Fruit fly (Drosophila melanogaster): Measurements from ENCODE around the gene Sec16.

DNA sequence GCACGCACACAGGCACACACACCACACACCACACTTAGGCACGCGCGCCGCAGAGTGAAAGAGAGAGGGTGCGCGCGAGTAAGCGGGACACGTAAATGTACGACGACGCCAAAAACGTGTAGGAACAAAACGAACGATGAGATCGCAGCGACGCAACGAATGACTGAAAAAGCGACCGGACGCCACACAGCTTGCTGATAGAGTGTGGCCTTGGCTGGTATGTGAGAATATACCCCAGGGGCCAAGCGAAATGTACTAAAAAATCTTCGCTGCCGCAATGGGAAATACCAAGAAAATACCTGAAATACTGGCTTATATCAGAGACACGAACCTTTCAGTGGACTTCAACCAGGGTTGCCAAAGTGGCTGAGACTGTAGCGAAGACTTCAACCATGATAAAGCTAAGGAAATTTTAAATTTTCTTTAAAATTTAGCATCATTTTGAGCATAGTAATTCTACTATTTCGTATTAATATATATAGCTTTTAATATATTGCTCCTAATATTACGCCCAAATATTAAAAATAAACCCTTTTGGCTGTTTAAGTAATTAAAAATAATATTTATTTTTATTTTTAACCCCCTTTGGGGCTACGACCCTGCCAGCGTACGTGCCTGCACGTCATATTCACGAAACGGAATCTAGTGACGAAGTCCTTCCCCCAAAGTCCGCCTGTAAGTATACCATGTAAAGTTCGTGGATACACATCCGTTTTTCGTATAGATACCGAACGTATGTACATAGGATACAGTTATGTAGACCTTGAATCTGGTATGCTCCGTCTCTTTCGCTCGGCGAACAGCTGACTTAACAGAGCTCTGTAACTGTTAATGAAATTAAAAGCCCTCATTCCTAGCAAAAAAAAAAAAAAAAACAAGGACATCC is 12.6 kb upstream of the Sec16 start, which contains the start of gene Pits:
- no peak for TF ChIP-seq psq (optimal IDR thresholded peaks at IDR 0.05)
- TF ChIP-seq Myc (optimal IDR thresholded peaks at IDR 0.05): no peak
- TF ChIP-seq h (optimal IDR thresholded peaks at IDR 0.05): no peak
- no peak for TF ChIP-seq Sin3A (optimal IDR thresholded peaks at IDR 0.05)
- no peak for TF ChIP-seq insv (optimal IDR thresholded peaks at IDR 0.05)
